Worm (Caenorhabditis elegans): ENCODE data around the gene dab-1.

The dab-1 gene

DNA sequence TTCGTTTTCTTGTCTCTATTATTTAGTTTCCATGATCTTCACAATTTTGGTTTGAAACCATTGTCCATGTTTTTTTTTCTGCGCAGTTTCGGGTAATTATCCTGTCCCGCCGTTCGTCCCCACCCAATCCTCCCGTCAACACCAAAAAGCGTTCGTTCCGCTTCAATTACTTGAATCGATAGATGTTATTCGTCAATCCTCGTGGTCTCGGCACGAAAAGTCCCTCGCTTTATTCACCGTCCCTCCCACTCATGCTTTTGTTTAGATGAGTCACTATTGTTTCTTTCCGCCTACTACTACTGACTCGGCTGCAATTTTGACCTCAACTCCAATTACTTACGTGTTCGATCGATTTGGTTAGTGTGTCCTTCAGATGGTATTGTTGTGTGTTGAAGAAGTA lies 1.2 kb downstream of the dab-1 start:
- TF ChIP-seq hlh-30 (tag; optimal IDR thresholded peaks at IDR 0.05; ENCODE audit: insufficient read depth) (no peak), ceh-28 (tag; optimal IDR thresholded peaks at IDR 0.05) (peak; percentile 3), madf-9 (GFP tag; conservative IDR thresholded peaks at IDR 0.05) (no peak), pha-4 (GFP tag; IDR thresholded peaks at IDR 0.05) (no peak), pha-4 (tag; optimal IDR thresholded peaks at IDR 0.05) (peak; percentile 55), hlh-11 (tag; optimal IDR thresholded peaks at IDR 0.05) (peak; percentile 11), unc-62 (GFP tag; optimal IDR thresholded peaks at IDR 0.05 in 1 of 2) (no peak), unc-62 (tag; optimal IDR thresholded peaks at IDR 0.05) (no peak), duxl-1 (tag; optimal IDR thresholded peaks at IDR 0.05; ENCODE audit: poor library complexity) (no peak), arid-1 (GFP tag; conservative IDR thresholded peaks at IDR 0.05) (no peak), nhr-6 (tag; optimal IDR thresholded peaks at IDR 0.05) (peak; percentile 29), mxl-3 (GFP tag; optimal IDR thresholded peaks at IDR 0.05) (peak; percentile 5), ZK337.2 (GFP tag; IDR thresholded peaks at IDR 0.05) (no peak), T20F7.1 (GFP tag; optimal IDR thresholded peaks at IDR 0.05) (no peak)

DNA sequence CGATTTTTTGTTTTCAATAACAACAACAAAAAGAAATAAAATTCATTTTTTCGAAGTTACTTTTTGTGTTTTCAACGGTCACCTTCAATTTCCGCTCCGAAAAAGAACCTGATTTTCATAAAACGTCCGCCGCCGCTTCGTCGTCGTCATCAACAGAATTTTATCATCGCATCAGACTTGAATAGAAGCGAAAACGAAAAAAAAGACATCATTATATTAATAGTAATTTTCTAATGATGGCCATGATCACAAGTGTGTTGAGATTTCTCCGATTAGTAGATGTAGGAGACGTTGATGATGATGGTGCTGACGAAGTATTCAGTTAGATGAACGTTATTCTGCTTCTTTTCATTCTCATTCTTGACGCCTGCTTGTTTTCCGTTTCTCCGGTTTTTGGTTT lies 1.8 kb downstream of the dab-1 start:
- TF ChIP-seq php-3 (GFP tag; IDR thresholded peaks at IDR 0.05): no peak
- no peak for TF ChIP-seq skn-1 (tag; optimal IDR thresholded peaks at IDR 0.05)
- TF ChIP-seq cey-2 (tag; optimal IDR thresholded peaks at IDR 0.05; ENCODE audit: borderline replicate concordance, insufficient read depth): no peak
- TF ChIP-seq unc-62 (GFP tag; optimal IDR thresholded peaks at IDR 0.05 in 1 of 2): peak in 1 of 2 experiments; percentile 83
- TF ChIP-seq unc-62 (tag; optimal IDR thresholded peaks at IDR 0.05): no peak
- TF ChIP-seq ceh-28 (tag; optimal IDR thresholded peaks at IDR 0.05): no peak
- no peak for TF ChIP-seq spr-1 (tag; optimal IDR thresholded peaks at IDR 0.05)
- TF ChIP-seq F10B5.3 (tag; optimal IDR thresholded peaks at IDR 0.05): no peak
- TF ChIP-seq nhr-42 (GFP tag; IDR thresholded peaks at IDR 0.05): no peak
- TF ChIP-seq zfp-3 (GFP tag; conservative IDR thresholded peaks at IDR 0.05): no peak

DNA sequence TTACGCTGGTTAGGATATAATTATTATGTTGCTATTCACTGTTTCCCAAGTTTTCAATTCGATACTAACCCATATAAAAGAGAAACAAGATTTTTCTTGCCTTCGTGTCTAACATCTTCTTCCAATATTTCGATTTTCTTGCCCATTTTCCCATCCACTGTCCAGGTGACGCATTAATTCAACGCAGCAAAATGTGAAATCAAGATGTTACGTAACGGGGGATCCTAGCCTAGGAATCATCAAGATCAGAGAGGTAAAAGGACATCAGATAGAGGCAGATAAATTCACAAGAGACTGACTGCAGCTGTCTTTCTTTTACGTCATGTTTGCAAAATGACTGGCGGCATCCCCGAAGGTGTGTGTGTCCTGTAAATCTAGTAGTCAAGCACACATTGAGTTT lies 2.4 kb downstream of the dab-1 start:
- TF ChIP-seq dmd-8 (GFP tag; IDR thresholded peaks at IDR 0.05): no peak
- TF ChIP-seq daf-8 (GFP tag; IDR thresholded peaks at IDR 0.05): no peak
- TF ChIP-seq mdt-29 (GFP tag; IDR thresholded peaks at IDR 0.05): no peak
- TF ChIP-seq lsy-2 (tag; optimal IDR thresholded peaks at IDR 0.05): no peak
- no peak for TF ChIP-seq hmg-1.1 (GFP tag; IDR thresholded peaks at IDR 0.05)
- no peak for TF ChIP-seq lin-1 (GFP tag; IDR thresholded peaks at IDR 0.05)
- no peak for TF ChIP-seq dmd-9 (GFP tag; IDR thresholded peaks at IDR 0.05)
- TF ChIP-seq aha-1 (tag): peak; percentile 13
- no peak for TF ChIP-seq ceh-82 (tag; optimal IDR thresholded peaks at IDR 0.05)
- no peak for TF ChIP-seq snpc-1.2 (GFP tag; IDR thresholded peaks at IDR 0.05)
- TF ChIP-seq dmd-6 (GFP tag; IDR thresholded peaks at IDR 0.05): no peak
- no peak for TF ChIP-seq nhr-76 (tag; optimal IDR thresholded peaks at IDR 0.05)
- peak in 1 of 2 experiments; percentile 99 for TF ChIP-seq unc-62 (GFP tag; optimal IDR thresholded peaks at IDR 0.05 in 1 of 2)
- no peak for TF ChIP-seq unc-62 (tag; optimal IDR thresholded peaks at IDR 0.05)

DNA sequence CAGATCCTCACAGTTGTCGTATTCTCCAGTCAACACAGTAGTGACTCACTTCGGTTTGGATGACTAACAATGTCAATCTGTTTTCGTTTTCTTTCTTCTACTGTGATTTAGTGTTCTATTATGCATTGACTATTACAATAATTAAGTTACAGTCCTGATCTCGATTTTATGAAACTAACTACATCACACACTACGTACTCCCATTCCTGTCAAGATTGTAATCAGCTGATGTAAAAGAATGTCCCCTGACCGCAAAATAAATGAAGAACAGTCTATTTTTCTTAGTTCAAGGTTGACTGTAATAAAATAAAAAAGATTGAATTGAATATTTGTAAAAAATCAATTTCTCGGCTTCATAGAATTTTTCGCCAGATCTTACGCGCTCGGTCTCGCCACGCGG lies 3.2 kb downstream of the dab-1 start:
- no peak for TF ChIP-seq lin-39 (tag; optimal IDR thresholded peaks at IDR 0.05)
- TF ChIP-seq zfp-2 (tag; optimal IDR thresholded peaks at IDR 0.05): no peak
- TF ChIP-seq T20F7.1 (GFP tag; optimal IDR thresholded peaks at IDR 0.05): no peak
- peak; percentile 17 for TF ChIP-seq dve-1 (tag; optimal IDR thresholded peaks at IDR 0.05; ENCODE audit: insufficient read depth)
- no peak for TF ChIP-seq ces-1 (GFP tag; optimal IDR thresholded peaks at IDR 0.05)
- peak; percentile 76 for TF ChIP-seq nhr-28 (tag; optimal IDR thresholded peaks at IDR 0.05)
- no peak for TF ChIP-seq spr-3 (GFP tag; optimal IDR thresholded peaks at IDR 0.05)
- no peak for TF ChIP-seq Y105C5A.15 (GFP tag; IDR thresholded peaks at IDR 0.05)
- no peak for TF ChIP-seq spr-1 (tag; optimal IDR thresholded peaks at IDR 0.05)
- TF ChIP-seq hlh-30 (tag; optimal IDR thresholded peaks at IDR 0.05; ENCODE audit: insufficient read depth): peak; percentile 17
- TF ChIP-seq F26F4.8 (GFP tag; conservative IDR thresholded peaks at IDR 0.05): no peak
- peak in 1 of 2 experiments; percentile 75 for TF ChIP-seq unc-62 (GFP tag; optimal IDR thresholded peaks at IDR 0.05 in 1 of 2)
- no peak for TF ChIP-seq unc-62 (tag; optimal IDR thresholded peaks at IDR 0.05)
- no peak for TF ChIP-seq T26A8.4 (GFP tag; IDR thresholded peaks at IDR 0.05)

All from whole organism, L4 larva.